Fruit fly (Drosophila melanogaster) Kc167 (cell line): ENCODE data around the gene Ino80.

Source experiments
- Myc ChIP-seq: fragments of >200 bp; optimal IDR thresholded peaks from 2 replicates; lab custom pipeline; 2017; ENCODE audit warnings: missing external identifiers
- Sin3A ChIP-seq: fragments of >200 bp; optimal IDR thresholded peaks from 2 replicates; lab custom pipeline; 2018; ENCODE audit warnings: missing external identifiers
- h ChIP-seq: fragments of >200 bp; optimal IDR thresholded peaks from 3 replicates; lab custom pipeline; 2018; ENCODE audit warnings: missing external identifiers
- insv ChIP-seq: fragments of >200 bp; optimal IDR thresholded peaks from 3 replicates; lab custom pipeline; 2018; ENCODE audit warnings: missing external identifiers
- psq ChIP-seq: fragments of >200 bp; optimal IDR thresholded peaks from 2 replicates; lab custom pipeline; 2017; ENCODE audit warnings: missing external identifiers
- ttk ChIP-seq: sonication (Bioruptor generic); optimal IDR thresholded peaks from 2 replicates; lab custom pipeline; 2017; ENCODE audit warnings: missing external identifiers

Gene Ino80

dm6 chr3R:19343534-19344325 is 59.2 kb downstream of the Ino80 start:
- TF ChIP-seq Myc (lab: Kevin White, UChicago) = no peak
- no peak for TF ChIP-seq ttk (lab: Kevin White, UChicago)
- TF ChIP-seq h (lab: Kevin White, UChicago) = no peak
- TF ChIP-seq insv = no peak
- TF ChIP-seq Sin3A (lab: Kevin White, UChicago) = no peak
- TF ChIP-seq psq (lab: Kevin White, UChicago) = no peak

DNA sequence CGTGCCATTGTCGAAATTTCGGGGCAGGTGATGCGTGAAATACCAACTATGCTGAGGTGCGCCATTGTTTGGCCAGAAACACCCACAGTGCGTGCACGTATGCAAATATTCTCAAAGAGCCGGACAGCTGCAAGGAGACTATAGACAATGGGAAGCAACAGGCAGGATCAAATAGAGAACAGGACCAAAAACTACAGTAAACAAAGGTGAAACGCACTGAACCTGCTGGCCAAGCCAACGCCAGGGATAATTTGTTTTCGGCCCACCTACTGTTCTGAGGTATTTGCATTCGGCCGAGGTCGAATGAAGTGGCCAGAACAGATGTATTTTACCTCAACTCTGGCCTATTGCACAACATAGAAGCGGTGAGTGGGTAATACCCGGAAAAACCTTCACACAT is 61.2 kb downstream of the Ino80 start:
- TF ChIP-seq Sin3A (lab: Kevin White, UChicago) (no peak), psq (lab: Kevin White, UChicago) (no peak), Myc (lab: Kevin White, UChicago) (no peak), ttk (lab: Kevin White, UChicago) (no peak), insv (no peak), h (lab: Kevin White, UChicago) (no peak)

DNA sequence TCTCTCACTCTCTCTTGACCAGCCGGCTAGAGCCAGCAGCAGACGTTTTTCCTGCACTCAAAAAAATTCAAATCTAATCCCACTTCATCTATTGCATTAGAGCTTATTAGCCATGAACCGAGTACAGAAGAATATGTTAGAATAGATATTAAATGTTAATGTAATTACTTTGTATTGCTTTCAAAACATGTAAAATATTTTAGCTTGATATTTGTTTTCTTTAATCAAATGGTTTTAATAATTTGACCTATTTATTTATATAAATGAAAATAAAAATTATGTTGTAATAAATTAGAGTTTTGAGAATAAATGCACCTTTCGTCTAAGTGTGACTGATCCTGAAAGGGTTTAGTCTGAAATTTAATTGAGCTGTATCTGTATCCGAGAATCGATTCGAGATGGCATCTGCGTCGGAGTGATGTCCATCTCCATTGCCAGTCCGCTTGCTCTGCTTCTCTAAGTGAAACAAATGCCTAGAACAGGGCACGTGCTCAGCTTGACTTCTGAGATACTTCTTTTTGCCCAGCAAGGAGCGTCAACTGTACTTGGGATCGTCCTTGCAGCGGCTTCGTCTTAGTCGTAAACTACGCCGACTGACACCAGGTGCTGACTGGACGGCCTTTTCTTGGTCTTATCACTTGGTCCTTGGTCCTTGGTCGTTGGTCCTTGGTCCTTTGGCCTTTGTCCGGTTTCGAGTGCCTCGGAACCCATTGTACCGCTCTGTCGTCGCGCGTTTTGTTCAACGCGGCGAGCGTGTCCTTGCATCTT is 62.5 kb downstream of the Ino80 start:
- TF ChIP-seq Myc (lab: Kevin White, UChicago) = no peak
- TF ChIP-seq insv = no peak

- no peak for TF ChIP-seq h (lab: Kevin White, UChicago)
- no peak for TF ChIP-seq insv
- no peak for TF ChIP-seq Sin3A (lab: Kevin White, UChicago)
- no peak for TF ChIP-seq Myc (lab: Kevin White, UChicago)
- no peak for TF ChIP-seq ttk (lab: Kevin White, UChicago)
- no peak for TF ChIP-seq psq (lab: Kevin White, UChicago)
Observed at dm6 chr3R:19339205-19339724, 63.7 kb downstream of the Ino80 start.

dm6 chr3R:19335482-19335881 is 67.5 kb downstream of the Ino80 start:
- TF ChIP-seq ttk (lab: Kevin White, UChicago) (no peak), psq (lab: Kevin White, UChicago) (no peak), insv (no peak), Myc (lab: Kevin White, UChicago) (no peak)

DNA sequence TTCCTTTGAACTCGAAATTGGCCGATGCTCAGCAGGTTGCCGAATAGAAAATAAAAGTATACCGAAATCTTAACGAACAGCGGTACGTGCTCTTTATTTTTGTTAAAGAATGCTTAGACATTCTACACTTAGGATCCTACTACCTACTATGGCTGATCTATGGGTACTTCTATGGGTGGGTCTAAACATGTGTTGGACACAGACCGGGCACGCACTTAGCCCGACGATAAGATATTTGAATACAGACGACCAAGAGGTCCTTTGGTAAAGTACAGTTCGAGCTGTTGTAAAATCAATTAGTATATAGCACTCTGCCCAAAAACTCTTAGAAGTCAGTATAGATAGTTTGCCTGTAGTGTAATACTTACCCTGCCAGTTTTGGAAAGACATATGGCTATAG is 70.4 kb downstream of the Ino80 start:
- no peak for TF ChIP-seq h (lab: Kevin White, UChicago)
- no peak for TF ChIP-seq Myc (lab: Kevin White, UChicago)
- TF ChIP-seq Sin3A (lab: Kevin White, UChicago) = no peak
- TF ChIP-seq psq (lab: Kevin White, UChicago) = no peak
- TF ChIP-seq ttk (lab: Kevin White, UChicago) = no peak
- TF ChIP-seq insv = no peak

- TF ChIP-seq h (lab: Kevin White, UChicago) = no peak
- TF ChIP-seq insv = no peak
- TF ChIP-seq Sin3A (lab: Kevin White, UChicago) = no peak
- no peak for TF ChIP-seq psq (lab: Kevin White, UChicago)
- no peak for TF ChIP-seq ttk (lab: Kevin White, UChicago)
Observed at dm6 chr3R:19332052-19332451, 70.9 kb downstream of the Ino80 start.

dm6 chr3R:19328716-19329115 is 74.2 kb downstream of the Ino80 start:
- no peak for TF ChIP-seq ttk (lab: Kevin White, UChicago)
- no peak for TF ChIP-seq h (lab: Kevin White, UChicago)
- TF ChIP-seq Sin3A (lab: Kevin White, UChicago) = no peak
- TF ChIP-seq Myc (lab: Kevin White, UChicago) = no peak
- TF ChIP-seq psq (lab: Kevin White, UChicago) = no peak
- no peak for TF ChIP-seq insv

- no peak for TF ChIP-seq Myc (lab: Kevin White, UChicago)
- no peak for TF ChIP-seq h (lab: Kevin White, UChicago)
- TF ChIP-seq Sin3A (lab: Kevin White, UChicago) = no peak
- no peak for TF ChIP-seq insv
- no peak for TF ChIP-seq ttk (lab: Kevin White, UChicago)
- TF ChIP-seq psq (lab: Kevin White, UChicago) = no peak
Observed at dm6 chr3R:19326043-19326805, 76.7 kb downstream of the Ino80 start, which contains the start of gene Delta. TSS of gene Delta (minus strand) at chr3R:19326217.

DNA sequence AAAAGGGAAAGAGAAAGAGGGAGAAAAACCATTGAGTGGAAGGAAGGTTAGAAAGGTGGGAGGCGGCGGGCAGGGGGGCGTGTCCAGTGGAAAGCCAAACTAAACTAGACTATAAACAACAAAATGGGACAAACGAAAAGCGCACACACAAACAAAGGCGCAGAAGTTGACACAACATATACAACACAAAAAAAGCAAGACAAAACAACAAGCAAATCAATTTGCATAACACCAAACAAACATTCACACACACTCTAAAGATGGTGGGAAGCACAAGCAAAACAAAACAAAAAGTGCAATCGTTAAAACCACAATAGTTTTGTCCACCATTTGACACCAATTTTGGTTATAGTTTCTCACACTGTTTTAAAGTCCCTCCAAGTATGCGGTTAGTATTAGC is 80.6 kb downstream of the Ino80 start:
- TF ChIP-seq ttk (lab: Kevin White, UChicago) = no peak
- TF ChIP-seq Myc (lab: Kevin White, UChicago) = no peak
- TF ChIP-seq psq (lab: Kevin White, UChicago) = no peak
- TF ChIP-seq h (lab: Kevin White, UChicago) = no peak
- no peak for TF ChIP-seq Sin3A (lab: Kevin White, UChicago)
- no peak for TF ChIP-seq insv

- TF ChIP-seq ttk (lab: Kevin White, UChicago) = no peak
- TF ChIP-seq h (lab: Kevin White, UChicago) = no peak
- TF ChIP-seq Sin3A (lab: Kevin White, UChicago) = no peak
- no peak for TF ChIP-seq psq (lab: Kevin White, UChicago)
- no peak for TF ChIP-seq insv
- TF ChIP-seq Myc (lab: Kevin White, UChicago) = no peak
Observed at dm6 chr3R:19321457-19322172, 81.3 kb downstream of the Ino80 start.
